Worm (Caenorhabditis elegans) whole organism, L4 larva: ENCODE measurements around the gene K09B11.4.

Source experiments
- F10B5.3 ChIP-seq: sonication (generic microtip); optimal IDR thresholded peaks from 2 replicates; lab custom pipeline; 2016; ENCODE audit warnings: mild to moderate bottlenecking, missing genetic modification characterization, missing compliant biosample characterization
- F26F4.8 ChIP-seq: fragments of 200-800 bp; sonication (Bioruptor generic); conservative IDR thresholded peaks from 2 replicates; pipeline ENCODE4 v1.3.6; 2022; ENCODE audit warnings: missing genetic modification characterization, missing compliant biosample characterization
- F37D6.2 ChIP-seq: sonication (generic microtip); optimal IDR thresholded peaks from 2 replicates; lab custom pipeline; 2016; ENCODE audit warnings: mild to moderate bottlenecking, missing genetic modification characterization, missing compliant biosample characterization
- F44E2.7 ChIP-seq: fragments of 200-800 bp; sonication (Bioruptor generic); IDR thresholded peaks from 2 replicates; pipeline ENCODE4 v2.1.2; 2022; ENCODE audit warnings: missing genetic modification characterization, missing compliant biosample characterization
- F49E8.2 ChIP-seq: sonication (generic microtip); optimal IDR thresholded peaks from 2 replicates; lab custom pipeline; 2016; ENCODE audit warnings: missing compliant biosample characterization, mild to moderate bottlenecking, missing genetic modification characterization, borderline replicate concordance
- R02D3.7 ChIP-seq: fragments of 150-350 bp; sonication (generic microtip); optimal IDR thresholded peaks from 3 replicates; lab custom pipeline; 2014; ENCODE audit warnings: missing biosample characterization, missing genetic modification characterization
- T20F7.1 ChIP-seq: fragments of 200-800 bp; sonication (Bioruptor generic); optimal IDR thresholded peaks from 2 replicates; lab custom pipeline; 2018; ENCODE audit warnings: mild to moderate bottlenecking, missing genetic modification characterization, missing compliant biosample characterization
- T26A8.4 ChIP-seq: fragments of 200-800 bp; sonication (Bioruptor generic); IDR thresholded peaks from 2 replicates; pipeline ENCODE4 v1.3.6; 2022; ENCODE audit warnings: missing genetic modification characterization, missing compliant biosample characterization
- Y105C5A.15 ChIP-seq: fragments of 200-800 bp; sonication (Bioruptor generic); IDR thresholded peaks from 2 replicates; pipeline ENCODE4 v1.3.6; 2022; ENCODE audit warnings: missing genetic modification characterization, missing compliant biosample characterization
- Y5F2A.4 ChIP-seq: fragments of 200-800 bp; sonication (Bioruptor generic); optimal IDR thresholded peaks from 2 replicates; lab custom pipeline; 2018; ENCODE audit warnings: mild to moderate bottlenecking, missing genetic modification characterization, missing compliant biosample characterization
- ZK337.2 ChIP-seq: fragments of 200-800 bp; sonication (Bioruptor generic); IDR thresholded peaks from 2 replicates; pipeline ENCODE4 v1.3.6; 2022; ENCODE audit warnings: missing genetic modification reagents, missing genetic modification characterization, missing compliant biosample characterization
- ZK546.5 ChIP-seq, 2 experiments: sonication (generic microtip); optimal IDR thresholded peaks; 2 replicates each; lab custom pipeline; 2017; ENCODE audit warnings: missing biosample characterization in 2 of 2, missing genetic modification characterization in 2 of 2
- attf-4 ChIP-seq: sonication (generic microtip); optimal IDR thresholded peaks from 3 replicates; lab custom pipeline; 2017; ENCODE audit warnings: missing biosample characterization, missing genetic modification characterization
- ceh-20 ChIP-seq: fragments of 200-800 bp; sonication (Bioruptor generic); IDR thresholded peaks from 2 replicates; pipeline ENCODE4 v1.3.6; 2022; ENCODE audit warnings: missing genetic modification reagents, missing genetic modification characterization, missing compliant biosample characterization
- ceh-28 ChIP-seq: fragments of 150-350 bp; optimal IDR thresholded peaks from 2 replicates; lab custom pipeline; 2014; ENCODE audit warnings: missing biosample characterization, missing genetic modification reagents, missing genetic modification characterization
- ces-1 ChIP-seq: fragments of 150-350 bp; sonication (generic microtip); optimal IDR thresholded peaks from 4 replicates; lab custom pipeline; 2014; ENCODE audit warnings: missing biosample characterization, missing genetic modification reagents, missing genetic modification characterization
- daf-16 ChIP-seq, 3 experiments: sonication (generic microtip); optimal IDR thresholded peaks; 2 replicates each; lab custom pipeline; 2016 to 2017; ENCODE audit warnings: missing genetic modification characterization in 3 of 3, missing genetic modification reagents in 3 of 3, mild to moderate bottlenecking in 2 of 3, missing compliant biosample characterization in 2 of 3, missing biosample characterization in 1 of 3, moderate library complexity in 1 of 3
- daf-8 ChIP-seq: fragments of 200-800 bp; sonication (Bioruptor generic); IDR thresholded peaks from 2 replicates; pipeline ENCODE4 v1.3.6; 2022; ENCODE audit warnings: missing genetic modification characterization, missing compliant biosample characterization
- dmd-6 ChIP-seq: fragments of 200-800 bp; sonication (Bioruptor generic); IDR thresholded peaks from 2 replicates; pipeline ENCODE4 v1.3.6; 2022; ENCODE audit warnings: missing genetic modification reagents, missing genetic modification characterization, missing compliant biosample characterization
- dmd-8 ChIP-seq: fragments of 200-800 bp; sonication (Bioruptor generic); IDR thresholded peaks from 2 replicates; pipeline ENCODE4 v1.3.6; 2022; ENCODE audit warnings: missing genetic modification characterization, missing compliant biosample characterization
- dpl-1 ChIP-seq: fragments of 150-350 bp; optimal IDR thresholded peaks from 2 replicates; lab custom pipeline; 2014; ENCODE audit warnings: missing biosample characterization, missing genetic modification reagents, missing genetic modification characterization
- duxl-1 ChIP-seq: sonication (generic microtip); optimal IDR thresholded peaks from 2 replicates; lab custom pipeline; 2016; ENCODE audit warnings: mild to moderate bottlenecking, missing genetic modification characterization, moderate library complexity, missing compliant biosample characterization; ENCODE audit not compliant: poor library complexity
- dve-1 ChIP-seq: sonication (generic microtip); optimal IDR thresholded peaks from 2 replicates; lab custom pipeline; 2017; ENCODE audit warnings: antibody characterized with exemption, mild to moderate bottlenecking, missing genetic modification characterization, missing compliant biosample characterization; ENCODE audit not compliant: insufficient read depth
- fos-1 ChIP-seq: fragments of 150-350 bp; optimal IDR thresholded peaks from 2 replicates; lab custom pipeline; 2014; ENCODE audit warnings: missing biosample characterization, missing genetic modification characterization
- hif-1 ChIP-seq, 2 experiments: sonication (generic microtip); optimal IDR thresholded peaks; 2 replicates each; lab custom pipeline; 2016 to 2017; ENCODE audit warnings: missing compliant biosample characterization in 2 of 2, missing genetic modification characterization in 2 of 2, missing genetic modification reagents in 2 of 2, missing genotype in 2 of 2, mild to moderate bottlenecking in 1 of 2
- hlh-30 ChIP-seq: sonication (generic microtip); optimal IDR thresholded peaks from 2 replicates; lab custom pipeline; 2017; ENCODE audit warnings: antibody characterized with exemption, mild to moderate bottlenecking, missing genetic modification characterization, missing compliant biosample characterization; ENCODE audit not compliant: insufficient read depth
- hmg-1.1 ChIP-seq: fragments of 200-800 bp; sonication (Bioruptor generic); IDR thresholded peaks from 2 replicates; pipeline ENCODE4 v1.3.6; 2022; ENCODE audit warnings: missing genetic modification reagents, missing genetic modification characterization, missing compliant biosample characterization
- lim-7 ChIP-seq: fragments of 200-800 bp; sonication (Bioruptor generic); IDR thresholded peaks from 2 replicates; pipeline ENCODE4 v1.3.6; 2022; ENCODE audit warnings: missing genetic modification characterization, missing compliant biosample characterization
- lin-1 ChIP-seq: fragments of 200-800 bp; sonication (Bioruptor generic); IDR thresholded peaks from 2 replicates; pipeline ENCODE4 v1.3.6; 2022; ENCODE audit warnings: missing genetic modification reagents, missing genetic modification characterization, missing compliant biosample characterization
- lin-15B ChIP-seq: fragments of 150-350 bp; sonication (generic microtip); optimal IDR thresholded peaks from 3 replicates; lab custom pipeline; 2014; ENCODE audit warnings: missing biosample characterization, missing genetic modification characterization
- lin-29 ChIP-seq: fragments of 200-800 bp; sonication (Bioruptor generic); IDR thresholded peaks from 2 replicates; pipeline ENCODE4 v1.3.6; 2022; ENCODE audit warnings: missing genetic modification reagents, missing genetic modification characterization, missing compliant biosample characterization
- lin-39 ChIP-seq: fragments of 150-350 bp; optimal IDR thresholded peaks from 2 replicates; lab custom pipeline; 2014; ENCODE audit warnings: missing biosample characterization, missing genetic modification reagents, missing genetic modification characterization
- mdt-29 ChIP-seq: fragments of 200-800 bp; sonication (Bioruptor generic); IDR thresholded peaks from 2 replicates; pipeline ENCODE4 v1.3.6; 2022; ENCODE audit warnings: missing genetic modification reagents, missing genetic modification characterization, missing compliant biosample characterization
- mxl-2 ChIP-seq: fragments of 200-800 bp; sonication (Bioruptor generic); conservative IDR thresholded peaks from 2 replicates; pipeline ENCODE4 v1.3.6; 2022; ENCODE audit warnings: missing genetic modification reagents, missing genetic modification characterization, missing compliant biosample characterization
- mxl-3 ChIP-seq: fragments of 200-800 bp; sonication (Bioruptor generic); optimal IDR thresholded peaks from 2 replicates; lab custom pipeline; 2018; ENCODE audit warnings: mild to moderate bottlenecking, missing genetic modification characterization, missing compliant biosample characterization
- nhr-10 ChIP-seq: fragments of 150-350 bp; optimal IDR thresholded peaks from 2 replicates; lab custom pipeline; 2014; ENCODE audit warnings: missing biosample characterization, missing genetic modification characterization
- nhr-11 ChIP-seq: fragments of 150-350 bp; optimal IDR thresholded peaks from 2 replicates; lab custom pipeline; 2014; ENCODE audit warnings: missing biosample characterization, missing genetic modification characterization
- nhr-111 ChIP-seq: fragments of 200-800 bp; sonication (Bioruptor generic); optimal IDR thresholded peaks from 2 replicates; lab custom pipeline; 2018; ENCODE audit warnings: mild to moderate bottlenecking, missing genetic modification characterization, missing compliant biosample characterization
- nhr-25 ChIP-seq: sonication (generic microtip); optimal IDR thresholded peaks from 2 replicates; lab custom pipeline; 2017; ENCODE audit warnings: missing genetic modification characterization, mild to moderate bottlenecking, missing compliant biosample characterization, antibody characterized with exemption, moderate library complexity, borderline replicate concordance; ENCODE audit not compliant: insufficient read depth
- nhr-41 ChIP-seq: fragments of 200-800 bp; sonication (Bioruptor generic); IDR thresholded peaks from 2 replicates; pipeline ENCODE4 v1.3.6; 2022; ENCODE audit warnings: missing genetic modification reagents, missing genetic modification characterization, missing compliant biosample characterization
- nhr-76 ChIP-seq: fragments of 150-350 bp; optimal IDR thresholded peaks from 2 replicates; lab custom pipeline; 2014; ENCODE audit warnings: missing biosample characterization, missing genetic modification characterization
- nhr-77 ChIP-seq: fragments of 150-350 bp; optimal IDR thresholded peaks from 2 replicates; lab custom pipeline; 2014; ENCODE audit warnings: missing biosample characterization, missing genetic modification characterization
- pha-4 ChIP-seq, 2 experiments: fragments of 150-350 bp in 1 of 2; fragments of 200-800 bp in 1 of 2; sonication (Bioruptor generic) in 1 of 2; IDR thresholded peaks in 1 of 2; optimal IDR thresholded peaks in 1 of 2; 2 replicates each; pipeline versions ENCODE4 v1.3.6 to Lab custom; 2014 to 2022; ENCODE audit warnings: missing genetic modification characterization in 2 of 2, missing genetic modification reagents in 2 of 2, missing biosample characterization in 1 of 2, missing compliant biosample characterization in 1 of 2
- php-3 ChIP-seq: fragments of 200-800 bp; sonication (Bioruptor generic); IDR thresholded peaks from 2 replicates; pipeline ENCODE4 v1.3.6; 2022; ENCODE audit warnings: missing genetic modification reagents, missing genetic modification characterization, missing compliant biosample characterization
- set-16 ChIP-seq: fragments of 200-800 bp; sonication (Bioruptor generic); IDR thresholded peaks from 2 replicates; pipeline ENCODE4 v1.3.6; 2022; ENCODE audit warnings: missing genetic modification reagents, missing genetic modification characterization, missing compliant biosample characterization
- skn-1 ChIP-seq: fragments of 150-350 bp; optimal IDR thresholded peaks from 2 replicates; lab custom pipeline; 2014; ENCODE audit warnings: missing biosample characterization, missing genetic modification characterization
- spr-1 ChIP-seq: sonication (generic microtip); optimal IDR thresholded peaks from 2 replicates; lab custom pipeline; 2016; ENCODE audit warnings: mild to moderate bottlenecking, missing genetic modification characterization, missing compliant biosample characterization
- tag-97 ChIP-seq: fragments of 200-800 bp; sonication (Bioruptor generic); IDR thresholded peaks from 2 replicates; pipeline ENCODE4 v1.3.6; 2022; ENCODE audit warnings: missing genetic modification characterization, missing compliant biosample characterization
- zag-1 ChIP-seq: fragments of 150-350 bp; optimal IDR thresholded peaks from 2 replicates; lab custom pipeline; 2014; ENCODE audit warnings: missing biosample characterization, missing genetic modification characterization
- zip-2 ChIP-seq: fragments of 150-350 bp; optimal IDR thresholded peaks from 2 replicates; lab custom pipeline; 2014; ENCODE audit warnings: missing biosample characterization, missing genetic modification characterization

K09B11.4 gene

ce11 chrIV:13395255-13395654 lies 34.1 kb upstream of the K09B11.4 start (continued):
- TF ChIP-seq F49E8.2: no peak
- no peak for TF ChIP-seq lin-15B (tag; lab: Kevin White, UChicago)
- TF ChIP-seq dmd-8 (GFP tag; lab: Robert Waterston, UW): 0 out of 2 replicates have a peak, but pooled peaks have one; percentile 50
- TF ChIP-seq F26F4.8: no peak
- peak; percentile 64 for TF ChIP-seq F37D6.2 (tag; lab: Kevin White, UChicago)
- TF ChIP-seq hif-1 (tag; optimal IDR thresholded peaks at IDR 0.05; lab: Kevin White, UChicago): peak; percentile 96 to 100
- TF ChIP-seq T26A8.4: peak; percentile 67
- 0 out of 2 replicates have a peak, but pooled peaks have one; percentile 35 for TF ChIP-seq mdt-29
- TF ChIP-seq set-16 (GFP tag; lab: Robert Waterston, UW): peak; percentile 87
- peak; percentile 75 for TF ChIP-seq pha-4 (GFP tag; IDR thresholded peaks at IDR 0.05; lab: Robert Waterston, UW)
- TF ChIP-seq pha-4 (tag; optimal IDR thresholded peaks at IDR 0.05; lab: Kevin White, UChicago): no peak
- TF ChIP-seq nhr-77 (tag; lab: Kevin White, UChicago): peak; percentile 70
- peak; percentile 55 for TF ChIP-seq spr-1 (tag; lab: Kevin White, UChicago)
- no peak for TF ChIP-seq nhr-10 (tag; lab: Kevin White, UChicago)
- TF ChIP-seq zip-2 (tag; lab: Kevin White, UChicago): no peak
- TF ChIP-seq mxl-2: peak; percentile 100
- TF ChIP-seq nhr-76 (tag; lab: Kevin White, UChicago): no peak
- TF ChIP-seq dve-1 (tag; lab: Kevin White, UChicago): peak; percentile 95
- TF ChIP-seq dpl-1: peak; percentile 64
- TF ChIP-seq lin-39 (tag; lab: Kevin White, UChicago): no peak
- no peak for TF ChIP-seq fos-1
- no peak for TF ChIP-seq Y105C5A.15 (GFP tag; lab: Robert Waterston, UW)
- TF ChIP-seq F44E2.7 (GFP tag; lab: Robert Waterston, UW): no peak
- peak; percentile 98 for TF ChIP-seq dmd-6 (GFP tag; lab: Robert Waterston, UW)
- TF ChIP-seq tag-97: no peak
- TF ChIP-seq ZK546.5 (tag; optimal IDR thresholded peaks at IDR 0.05; lab: Kevin White, UChicago): no peak
- TF ChIP-seq ceh-28 (tag; lab: Kevin White, UChicago): no peak
- no peak for TF ChIP-seq F10B5.3 (tag; lab: Kevin White, UChicago)
- no peak for TF ChIP-seq nhr-111 (GFP tag; lab: Kevin White, UChicago)
- TF ChIP-seq zag-1 (tag; lab: Kevin White, UChicago): no peak
- TF ChIP-seq attf-4 (tag; lab: Kevin White, UChicago): no peak
- TF ChIP-seq T20F7.1 (GFP tag; lab: Kevin White, UChicago): no peak
- TF ChIP-seq ZK337.2 (GFP tag; lab: Robert Waterston, UW): no peak
- peak; percentile 16; the same call in 1 of the 2 replicates for TF ChIP-seq lin-29 (GFP tag; lab: Robert Waterston, UW)
- TF ChIP-seq daf-8 (GFP tag; lab: Robert Waterston, UW): no peak
- TF ChIP-seq skn-1 (tag; lab: Kevin White, UChicago): no peak
- peak; percentile 68 for TF ChIP-seq php-3
- TF ChIP-seq lin-1: peak; percentile 94
- TF ChIP-seq nhr-11 (tag; lab: Kevin White, UChicago): peak; percentile 84
- no peak for TF ChIP-seq duxl-1 (tag; lab: Kevin White, UChicago)
- TF ChIP-seq nhr-41 (GFP tag; lab: Robert Waterston, UW): no peak
- peak; percentile 90 for TF ChIP-seq hmg-1.1
- peak; percentile 93 for TF ChIP-seq ceh-20 (GFP tag; lab: Robert Waterston, UW)
- no peak for TF ChIP-seq lim-7 (GFP tag; lab: Robert Waterston, UW)
- no peak for TF ChIP-seq Y5F2A.4 (GFP tag; lab: Kevin White, UChicago)
- no peak for TF ChIP-seq R02D3.7 (tag; lab: Kevin White, UChicago)
- TF ChIP-seq hlh-30 (tag; lab: Kevin White, UChicago): peak; percentile 95
- no peak for TF ChIP-seq daf-16 (GFP tag; optimal IDR thresholded peaks at IDR 0.05; lab: Kevin White, UChicago)
- peak; percentile 73 for TF ChIP-seq daf-16 (tag; optimal IDR thresholded peaks at IDR 0.05; lab: Kevin White, UChicago)
- TF ChIP-seq mxl-3 (GFP tag; lab: Kevin White, UChicago): peak; percentile 92
- no peak for TF ChIP-seq ces-1
- TF ChIP-seq nhr-25 (tag; lab: Kevin White, UChicago): peak; percentile 74
